Fruit fly (Drosophila melanogaster): Measurements from ENCODE around the gene Gs1l.

dm6 chr2L:4422154-4422553, 34.5 kb downstream of the Gs1l start:
- TF ChIP-seq CG6854 (GFP tag; optimal IDR thresholded peaks at IDR 0.05) (no peak), Hr4 (GFP tag; optimal IDR thresholded peaks at IDR 0.05) (no peak), salr (GFP tag; optimal IDR thresholded peaks at IDR 0.05) (no peak)
